Worm (Caenorhabditis elegans) whole organism, L1 larva: ENCODE measurements around the gene dsh-1.

Source experiments
- C16A3.4 ChIP-seq: fragments of 150-350 bp; optimal IDR thresholded peaks from 2 replicates; lab custom pipeline; 2014; ENCODE audit warnings: missing biosample characterization, missing genetic modification characterization
- F16B12.6 ChIP-seq: fragments of 150-350 bp; optimal IDR thresholded peaks from 2 replicates; lab custom pipeline; 2014; ENCODE audit warnings: missing biosample characterization, missing genetic modification characterization
- aha-1 ChIP-seq: fragments of 150-350 bp; optimal IDR thresholded peaks from 2 replicates; lab custom pipeline; 2014; ENCODE audit warnings: missing biosample characterization, missing genetic modification characterization
- aly-2 ChIP-seq: fragments of 150-350 bp; optimal IDR thresholded peaks from 2 replicates; lab custom pipeline; 2014; ENCODE audit warnings: missing biosample characterization, missing genetic modification characterization
- ceh-63 ChIP-seq: fragments of 200-800 bp; sonication (Bioruptor generic); optimal IDR thresholded peaks from 2 replicates; lab custom pipeline; 2018; ENCODE audit warnings: mild to moderate bottlenecking, missing genetic modification characterization, missing compliant biosample characterization
- ceh-82 ChIP-seq, 3 experiments: fragments of 150-350 bp in 1 of 3; sonication (generic microtip) in 2 of 3; optimal IDR thresholded peaks; 2 replicates each; lab custom pipeline; 2014 to 2017; ENCODE audit warnings: missing biosample characterization in 3 of 3, missing genetic modification characterization in 3 of 3
- ceh-88 ChIP-seq: fragments of 200-800 bp; sonication (Bioruptor generic); IDR thresholded peaks from 2 replicates; pipeline ENCODE4 v1.3.6; 2022; ENCODE audit warnings: missing genetic modification characterization, missing compliant biosample characterization
- dpl-1 ChIP-seq, 3 experiments: fragments of 150-350 bp in 2 of 3; sonication (generic microtip) in 1 of 3; optimal IDR thresholded peaks; 2 replicates each; lab custom pipeline; 2014 to 2017; ENCODE audit warnings: missing biosample characterization in 3 of 3, missing genetic modification characterization in 3 of 3, missing genetic modification reagents in 3 of 3
- efl-1 ChIP-seq, 4 experiments: fragments of 150-350 bp; optimal IDR thresholded peaks in 3 of 4; peaks in 1 of 4; 1 replicate in 1 of 4; 2 replicates in 3 of 4; lab custom pipeline; 2014; ENCODE audit warnings: missing biosample characterization in 2 of 4, missing genetic modification characterization in 2 of 4, missing genetic modification reagents in 2 of 4
- egl-13 ChIP-seq: sonication (generic microtip); optimal IDR thresholded peaks from 2 replicates; lab custom pipeline; 2016; ENCODE audit warnings: missing genotype, missing genetic modification reagents, missing genetic modification characterization, missing compliant biosample characterization
- elt-2 ChIP-seq: sonication (generic microtip); optimal IDR thresholded peaks from 2 replicates; lab custom pipeline; 2016; ENCODE audit warnings: missing genetic modification characterization, mild to moderate bottlenecking, inconsistent platforms, missing compliant biosample characterization, missing genetic modification reagents
- fkh-10 ChIP-seq: sonication (generic microtip); optimal IDR thresholded peaks from 2 replicates; lab custom pipeline; 2017; ENCODE audit warnings: missing biosample characterization, missing genetic modification reagents, missing genetic modification characterization
- fkh-8 ChIP-seq: sonication (generic microtip); optimal IDR thresholded peaks from 2 replicates; lab custom pipeline; 2016; ENCODE audit warnings: mild to moderate bottlenecking, missing genetic modification characterization, missing compliant biosample characterization
- fos-1 ChIP-seq: fragments of 150-350 bp; optimal IDR thresholded peaks from 2 replicates; lab custom pipeline; 2014; ENCODE audit warnings: missing biosample characterization, missing genetic modification characterization
- grh-1 ChIP-seq: fragments of 200-800 bp; sonication (Bioruptor generic); IDR thresholded peaks from 2 replicates; pipeline ENCODE4 v1.3.6; 2022; ENCODE audit warnings: missing genetic modification reagents, missing genetic modification characterization, missing compliant biosample characterization
- hlh-4 ChIP-seq: sonication (generic microtip); optimal IDR thresholded peaks from 2 replicates; lab custom pipeline; 2016; ENCODE audit warnings: mild to moderate bottlenecking, missing genetic modification characterization, missing compliant biosample characterization
- isw-1 ChIP-seq: fragments of 200-800 bp; sonication (Bioruptor generic); IDR thresholded peaks from 2 replicates; pipeline ENCODE4 v1.3.6; 2022; ENCODE audit warnings: missing genetic modification characterization, missing compliant biosample characterization
- lin-14 ChIP-seq: fragments of 200-800 bp; sonication (Bioruptor generic); optimal IDR thresholded peaks from 2 replicates; lab custom pipeline; 2018; ENCODE audit warnings: mild to moderate bottlenecking, missing genetic modification characterization, moderate library complexity, missing compliant biosample characterization
- lin-35 ChIP-seq, 2 experiments: fragments of 150-350 bp; optimal IDR thresholded peaks; 2 replicates each; lab custom pipeline; 2014; ENCODE audit warnings: missing biosample characterization in 2 of 2, missing genetic modification characterization in 2 of 2, missing genetic modification reagents in 2 of 2
- lsy-2 ChIP-seq, 2 experiments: fragments of 150-350 bp; optimal IDR thresholded peaks; 2 replicates each; lab custom pipeline; 2014; ENCODE audit warnings: missing biosample characterization in 2 of 2, missing genetic modification characterization in 2 of 2
- nhr-11 ChIP-seq: fragments of 150-350 bp; optimal IDR thresholded peaks from 2 replicates; lab custom pipeline; 2014; ENCODE audit warnings: missing biosample characterization, missing genetic modification characterization
- nhr-12 ChIP-seq: sonication (generic microtip); optimal IDR thresholded peaks from 2 replicates; lab custom pipeline; 2017; ENCODE audit warnings: missing biosample characterization, missing genetic modification characterization
- nhr-20 ChIP-seq: sonication (generic microtip); optimal IDR thresholded peaks from 2 replicates; lab custom pipeline; 2016; ENCODE audit warnings: mild to moderate bottlenecking, missing genetic modification characterization, missing compliant biosample characterization
- nhr-237 ChIP-seq: fragments of 150-350 bp; optimal IDR thresholded peaks from 2 replicates; lab custom pipeline; 2014; ENCODE audit warnings: missing biosample characterization, missing genetic modification characterization
- nhr-28 ChIP-seq: fragments of 150-350 bp; optimal IDR thresholded peaks from 2 replicates; lab custom pipeline; 2014; ENCODE audit warnings: missing biosample characterization, missing genetic modification characterization
- nhr-71 ChIP-seq: sonication (generic microtip); optimal IDR thresholded peaks from 2 replicates; lab custom pipeline; 2016; ENCODE audit warnings: mild to moderate bottlenecking, missing genetic modification characterization, moderate library complexity, missing compliant biosample characterization
- nhr-90 ChIP-seq: sonication (generic microtip); optimal IDR thresholded peaks from 2 replicates; lab custom pipeline; 2016; ENCODE audit warnings: mild to moderate bottlenecking, missing genetic modification characterization, missing compliant biosample characterization; ENCODE audit not compliant: poor library complexity
- pax-3 ChIP-seq: fragments of 200-800 bp; sonication (Bioruptor generic); optimal IDR thresholded peaks from 2 replicates; lab custom pipeline; 2018; ENCODE audit warnings: mild to moderate bottlenecking, missing genetic modification characterization, moderate library complexity, missing compliant biosample characterization
- rnt-1 ChIP-seq: sonication (generic microtip); optimal IDR thresholded peaks from 2 replicates; lab custom pipeline; 2016; ENCODE audit warnings: mild to moderate bottlenecking, missing genetic modification characterization, moderate library complexity, missing compliant biosample characterization
- snpc-4 ChIP-seq: fragments of 150-350 bp; optimal IDR thresholded peaks from 2 replicates; lab custom pipeline; 2014; ENCODE audit warnings: missing biosample characterization, missing genetic modification characterization
- snu-23 ChIP-seq: sonication (generic microtip); optimal IDR thresholded peaks from 2 replicates; lab custom pipeline; 2016; ENCODE audit warnings: missing genetic modification characterization, missing compliant biosample characterization
- sox-4 ChIP-seq: sonication (generic microtip); optimal IDR thresholded peaks from 2 replicates; lab custom pipeline; 2016; ENCODE audit warnings: missing genetic modification characterization, missing compliant biosample characterization
- sptf-1 ChIP-seq: fragments of 150-350 bp; optimal IDR thresholded peaks from 2 replicates; lab custom pipeline; 2014; ENCODE audit warnings: missing biosample characterization, missing genetic modification characterization
- swsn-7 ChIP-seq: sonication (generic microtip); optimal IDR thresholded peaks from 2 replicates; lab custom pipeline; 2016; ENCODE audit warnings: missing genetic modification characterization, missing compliant biosample characterization
- tbx-2 ChIP-seq: sonication (generic microtip); optimal IDR thresholded peaks from 2 replicates; lab custom pipeline; 2016; ENCODE audit warnings: missing genetic modification characterization, missing compliant biosample characterization
- tlp-1 ChIP-seq: fragments of 150-350 bp; optimal IDR thresholded peaks from 2 replicates; lab custom pipeline; 2014; ENCODE audit warnings: missing biosample characterization, missing genetic modification characterization
- unc-62 ChIP-seq: fragments of 150-350 bp; optimal IDR thresholded peaks from 2 replicates; lab custom pipeline; 2014; ENCODE audit warnings: missing biosample characterization, missing genetic modification reagents, missing genetic modification characterization
- vab-15 ChIP-seq: sonication (generic microtip); optimal IDR thresholded peaks from 2 replicates; lab custom pipeline; 2017; ENCODE audit warnings: missing genotype, mild to moderate bottlenecking, missing genetic modification characterization, missing compliant biosample characterization
- zag-1 ChIP-seq: fragments of 150-350 bp; optimal IDR thresholded peaks from 2 replicates; lab custom pipeline; 2014; ENCODE audit warnings: missing biosample characterization, missing genetic modification characterization
- zip-4 ChIP-seq: fragments of 200-800 bp; sonication (Bioruptor generic); optimal IDR thresholded peaks from 2 replicates; lab custom pipeline; 2018; ENCODE audit warnings: mild to moderate bottlenecking, missing genetic modification characterization, moderate library complexity, missing compliant biosample characterization
- ztf-4 ChIP-seq: fragments of 150-350 bp; optimal IDR thresholded peaks from 2 replicates; lab custom pipeline; 2014; ENCODE audit warnings: missing biosample characterization, missing genetic modification characterization

The dsh-1 gene

ce11 chrII:5225284-5225683, at the start of gene dsh-1:
Gene dsh-1, minus strand, starts transcription at chrII:5225384.
- TF ChIP-seq hlh-4 (tag; lab: Kevin White, UChicago) (no peak), F16B12.6 (tag; lab: Kevin White, UChicago) (peak; percentile 68), tlp-1 (tag; lab: Kevin White, UChicago) (no peak), lin-35 (GFP tag; optimal IDR thresholded peaks at IDR 0.05; lab: Kevin White, UChicago) (peak in 1 of 2 experiments; percentile 2)

DNA sequence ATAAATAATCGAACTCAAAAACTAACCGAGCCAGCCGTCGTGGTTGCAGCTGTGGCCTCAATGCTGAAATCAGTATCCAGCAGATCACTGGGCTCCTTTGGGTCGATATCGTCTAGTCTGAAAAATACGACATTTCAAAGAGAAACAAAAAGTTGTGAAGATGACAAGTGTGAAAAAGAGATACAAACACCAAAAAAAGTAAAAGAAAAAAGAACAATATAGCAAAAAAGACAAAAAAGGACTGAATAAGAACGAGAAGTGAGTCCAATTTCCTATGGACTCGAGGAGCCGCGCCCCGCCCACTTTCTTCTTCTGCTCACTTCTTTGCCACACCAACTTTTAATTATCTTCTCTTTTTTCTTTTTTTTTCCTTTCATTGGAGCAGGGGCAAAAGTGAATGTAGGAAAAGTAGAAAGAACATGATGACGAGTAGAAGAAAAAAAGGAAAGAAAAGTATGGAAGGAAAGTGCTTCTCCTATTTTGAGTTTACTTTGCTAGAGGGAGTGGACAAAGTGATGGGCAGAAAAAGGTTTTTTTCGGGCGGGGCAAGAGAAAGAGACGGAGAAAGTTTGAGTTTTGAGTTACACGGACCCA, 46.6 kb upstream of the dsh-1 start, which contains the start of gene drn-1:
drn-1 (minus strand) TSS at position 117 of the 594 bp plus-strand sequence.
- TF ChIP-seq lin-14, result peak; percentile 82
- peak; percentile 20 for TF ChIP-seq nhr-71 (tag; lab: Kevin White, UChicago)
- no peak for TF ChIP-seq nhr-20 (tag; lab: Kevin White, UChicago)
- TF ChIP-seq fkh-10 (GFP tag; lab: Kevin White, UChicago), result peak; percentile 91
- TF ChIP-seq nhr-90 (tag; lab: Kevin White, UChicago), result no peak
- peak in 1 of 3 experiments; percentile 2 for TF ChIP-seq dpl-1 (GFP tag; optimal IDR thresholded peaks at IDR 0.05; lab: Kevin White, UChicago)
- TF ChIP-seq lsy-2 (tag; optimal IDR thresholded peaks at IDR 0.05; lab: Kevin White, UChicago), result peak in 1 of 2 experiments; percentile 4
- peak; percentile 31 for TF ChIP-seq tbx-2 (tag; lab: Kevin White, UChicago)

ce11 chrII:5268977-5269376, 43.8 kb upstream of the dsh-1 start:
- TF ChIP-seq nhr-28, result no peak
- no peak for TF ChIP-seq unc-62 (GFP tag; lab: Kevin White, UChicago)
- TF ChIP-seq isw-1 (GFP tag; lab: Robert Waterston, UW), result no peak
- no peak for TF ChIP-seq aly-2 (tag; lab: Kevin White, UChicago)
- TF ChIP-seq aha-1 (tag; lab: Kevin White, UChicago), result no peak
- TF ChIP-seq nhr-237 (tag; lab: Kevin White, UChicago), result no peak
- no peak for TF ChIP-seq efl-1 (optimal IDR thresholded peaks at IDR 0.05; lab: Kevin White, UChicago)
- TF ChIP-seq efl-1 (GFP tag; optimal IDR thresholded peaks at IDR 0.05 in 1 of 2; lab: Kevin White, UChicago), result no peak
- no peak for TF ChIP-seq snu-23
- TF ChIP-seq sptf-1 (tag; lab: Kevin White, UChicago), result no peak
- TF ChIP-seq fos-1 (tag; lab: Kevin White, UChicago), result no peak
- no peak for TF ChIP-seq grh-1
- TF ChIP-seq snpc-4 (tag; lab: Kevin White, UChicago), result no peak
- TF ChIP-seq zag-1 (tag; lab: Kevin White, UChicago), result no peak
- no peak for TF ChIP-seq sox-4 (tag; lab: Kevin White, UChicago)
- TF ChIP-seq nhr-90 (tag; lab: Kevin White, UChicago), result no peak
- no peak for TF ChIP-seq elt-2 (tag; lab: Kevin White, UChicago)
- TF ChIP-seq rnt-1 (tag; lab: Kevin White, UChicago), result no peak
- TF ChIP-seq pax-3 (tag; lab: Kevin White, UChicago), result no peak
- TF ChIP-seq zip-4 (GFP tag; lab: Kevin White, UChicago), result no peak

DNA sequence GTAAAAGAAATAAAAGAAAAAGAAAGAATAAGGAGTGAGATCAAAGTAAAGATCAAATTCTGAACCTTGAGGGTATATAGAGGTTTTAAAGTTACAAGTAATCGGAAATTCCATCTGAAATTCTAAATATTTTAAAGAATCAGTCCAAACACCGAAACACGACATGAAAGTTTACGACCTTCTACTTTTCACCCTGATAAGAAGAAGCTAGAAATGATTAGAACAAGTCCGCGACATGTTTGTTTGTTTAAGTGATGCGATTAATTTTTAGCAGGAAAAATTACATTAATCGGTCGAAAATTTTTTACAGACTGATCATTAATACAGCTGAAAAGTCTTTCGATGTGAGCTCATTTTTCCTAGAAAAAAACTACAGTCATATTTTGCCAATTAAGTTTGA, 39.5 kb upstream of the dsh-1 start:
- TF ChIP-seq ceh-82 (tag; optimal IDR thresholded peaks at IDR 0.05; lab: Kevin White, UChicago), result no peak
- TF ChIP-seq elt-2 (tag; lab: Kevin White, UChicago), result peak; percentile 58
- TF ChIP-seq swsn-7 (tag; lab: Kevin White, UChicago), result no peak
- no peak for TF ChIP-seq isw-1 (GFP tag; lab: Robert Waterston, UW)
- no peak for TF ChIP-seq efl-1 (optimal IDR thresholded peaks at IDR 0.05; lab: Kevin White, UChicago)
- peak in 1 of 2 experiments; percentile 8 for TF ChIP-seq efl-1 (GFP tag; optimal IDR thresholded peaks at IDR 0.05 in 1 of 2; lab: Kevin White, UChicago)
- no peak for TF ChIP-seq fkh-8

ce11 chrII:5255435-5255834, 30.3 kb upstream of the dsh-1 start, which contains the start of gene frpr-4:
Gene frpr-4, minus strand, starts transcription at chrII:5255535.
- TF ChIP-seq egl-13 (tag; lab: Kevin White, UChicago) (no peak), C16A3.4 (tag; lab: Kevin White, UChicago) (no peak), ceh-63 (GFP tag; lab: Kevin White, UChicago) (no peak), nhr-12 (tag; lab: Kevin White, UChicago) (no peak), vab-15 (tag; lab: Kevin White, UChicago) (no peak), hlh-4 (tag; lab: Kevin White, UChicago) (no peak), grh-1 (no peak), nhr-11 (tag; lab: Kevin White, UChicago) (no peak), tbx-2 (tag; lab: Kevin White, UChicago) (no peak), ztf-4 (tag; lab: Kevin White, UChicago) (no peak), ceh-82 (tag; optimal IDR thresholded peaks at IDR 0.05; lab: Kevin White, UChicago) (no peak), nhr-28 (no peak), ceh-88 (GFP tag; lab: Robert Waterston, UW) (no peak)
